Fruit fly (Drosophila melanogaster) whole organism, embryonic: ENCODE measurements around the gene CG42847.

Experiments used
- Ada2b ChIP-seq: fragments of 200-800 bp; sonication (Bioruptor generic); IDR thresholded peaks from 2 replicates; pipeline ENCODE4 v1.3.6; 2022; ENCODE audit warnings: missing biosample characterization, missing genetic modification characterization
- Adf1 ChIP-seq: fragments of 200-800 bp; sonication (Bioruptor generic); IDR thresholded peaks from 2 replicates; pipeline ENCODE4 v1.3.6; 2022; ENCODE audit warnings: missing biosample characterization, missing genetic modification characterization
- CG10209 ChIP-seq: fragments of 200-800 bp; sonication (Bioruptor generic); optimal IDR thresholded peaks from 3 replicates; lab custom pipeline; 2017; ENCODE audit warnings: missing biosample characterization, mild to moderate bottlenecking, missing genetic modification characterization, missing genetic modification reagents
- CG11696 ChIP-seq: fragments of 200-800 bp; sonication (Bioruptor generic); IDR thresholded peaks from 2 replicates; pipeline ENCODE4 v1.3.6; 2022; ENCODE audit warnings: missing biosample characterization, missing genetic modification characterization
- CG1233 ChIP-seq: fragments of 200-800 bp; sonication (Bioruptor generic); optimal IDR thresholded peaks from 4 replicates; lab custom pipeline; 2018; ENCODE audit warnings: missing biosample characterization, mild to moderate bottlenecking, missing genetic modification characterization
- CG15601 ChIP-seq: fragments of 200-800 bp; sonication (Bioruptor generic); optimal IDR thresholded peaks from 3 replicates; lab custom pipeline; 2019; ENCODE audit warnings: missing biosample characterization, mild to moderate bottlenecking, missing genetic modification characterization, moderate library complexity
- CG18764 ChIP-seq: fragments of 200-800 bp; sonication (Bioruptor generic); optimal IDR thresholded peaks from 3 replicates; lab custom pipeline; 2016; ENCODE audit warnings: missing biosample characterization, missing genetic modification characterization
- CG2199 ChIP-seq: fragments of 200-800 bp; sonication (Bioruptor generic); IDR thresholded peaks from 3 replicates; pipeline ENCODE4 v1.3.6; 2022; ENCODE audit warnings: missing biosample characterization, missing genetic modification characterization
- CG2202 ChIP-seq: fragments of 200-800 bp; sonication (Bioruptor generic); optimal IDR thresholded peaks from 2 replicates; lab custom pipeline; 2018; ENCODE audit warnings: missing biosample characterization, mild to moderate bottlenecking, missing genetic modification characterization
- CG30431 ChIP-seq: fragments of 200-800 bp; sonication (Bioruptor generic); optimal IDR thresholded peaks from 2 replicates; lab custom pipeline; 2017; ENCODE audit warnings: missing biosample characterization, missing genetic modification characterization
- CG31388 ChIP-seq: fragments of 200-800 bp; sonication (Bioruptor generic); optimal IDR thresholded peaks from 2 replicates; lab custom pipeline; 2016; ENCODE audit warnings: missing biosample characterization, missing genetic modification characterization
- CG43689 ChIP-seq: fragments of 200-800 bp; sonication (Bioruptor generic); IDR thresholded peaks from 2 replicates; pipeline ENCODE4 v1.3.6; 2022; ENCODE audit warnings: missing biosample characterization, missing genetic modification characterization
- CG7372 ChIP-seq: fragments of 200-800 bp; sonication (Bioruptor generic); IDR thresholded peaks from 2 replicates; pipeline ENCODE4 v1.3.6; 2022; ENCODE audit warnings: missing biosample characterization, missing genetic modification characterization
- CG7745 ChIP-seq: fragments of 200-800 bp; sonication (Bioruptor generic); optimal IDR thresholded peaks from 2 replicates; lab custom pipeline; 2018; ENCODE audit warnings: missing biosample characterization, mild to moderate bottlenecking, missing genetic modification characterization, moderate library complexity
- CG8359 ChIP-seq: fragments of 200-800 bp; sonication (Bioruptor generic); optimal IDR thresholded peaks from 2 replicates; lab custom pipeline; 2017; ENCODE audit warnings: missing biosample characterization, mild to moderate bottlenecking, missing genetic modification characterization, borderline replicate concordance
- CG8765 ChIP-seq: fragments of 200-800 bp; sonication (Bioruptor generic); IDR thresholded peaks from 2 replicates; pipeline ENCODE4 v1.3.6; 2022; ENCODE audit warnings: missing biosample characterization, missing genetic modification characterization
- Dek ChIP-seq: fragments of 200-800 bp; sonication (Bioruptor generic); optimal IDR thresholded peaks from 3 replicates; lab custom pipeline; 2019; ENCODE audit warnings: missing biosample characterization, mild to moderate bottlenecking, missing genetic modification characterization, moderate library complexity
- ERR ChIP-seq: fragments of 200-800 bp; sonication (Bioruptor generic); optimal IDR thresholded peaks from 2 replicates; lab custom pipeline; 2016; ENCODE audit warnings: missing biosample characterization, missing genetic modification characterization
- HLH3B ChIP-seq: fragments of 200-800 bp; sonication (Bioruptor generic); IDR thresholded peaks from 2 replicates; pipeline ENCODE4 v1.3.6; 2022; ENCODE audit warnings: missing biosample characterization, missing genetic modification characterization
- Hey ChIP-seq: fragments of 200-800 bp; sonication (Bioruptor generic); optimal IDR thresholded peaks from 3 replicates; lab custom pipeline; 2018; ENCODE audit warnings: missing biosample characterization, mild to moderate bottlenecking, missing genetic modification characterization
- HmgZ ChIP-seq: fragments of 200-800 bp; sonication (Bioruptor generic); optimal IDR thresholded peaks from 2 replicates; lab custom pipeline; 2018; ENCODE audit warnings: missing biosample characterization, mild to moderate bottlenecking, missing genetic modification characterization
- Oli ChIP-seq: fragments of 200-800 bp; sonication (Bioruptor generic); optimal IDR thresholded peaks from 2 replicates; lab custom pipeline; 2018; ENCODE audit warnings: missing biosample characterization, mild to moderate bottlenecking, missing genetic modification characterization, moderate library complexity
- Pdp1 ChIP-seq, 2 experiments: fragments of 200-800 bp; sonication (Bioruptor generic); optimal IDR thresholded peaks; 3 replicates each; lab custom pipeline; 2016; ENCODE audit warnings: missing biosample characterization in 2 of 2, missing genetic modification characterization in 2 of 2, mild to moderate bottlenecking in 1 of 2, moderate library complexity in 1 of 2
- Spps ChIP-seq: fragments of 200-800 bp; sonication (Bioruptor generic); optimal IDR thresholded peaks from 2 replicates; lab custom pipeline; 2018; ENCODE audit warnings: missing biosample characterization, mild to moderate bottlenecking, missing genetic modification characterization
- ab ChIP-seq: fragments of 200-800 bp; sonication (Bioruptor generic); optimal IDR thresholded peaks from 2 replicates; lab custom pipeline; 2016; ENCODE audit warnings: missing biosample characterization, missing genetic modification characterization
- abd-A ChIP-seq: fragments of 200-800 bp; sonication (Bioruptor generic); optimal IDR thresholded peaks from 3 replicates; lab custom pipeline; 2019; ENCODE audit warnings: missing biosample characterization, mild to moderate bottlenecking, missing genetic modification characterization, moderate library complexity
- al ChIP-seq: fragments of 200-800 bp; sonication (Bioruptor generic); IDR thresholded peaks from 2 replicates; pipeline ENCODE4 v1.3.6; 2022; ENCODE audit warnings: missing biosample characterization, missing genetic modification characterization
- ara ChIP-seq: fragments of 200-800 bp; sonication (Bioruptor generic); IDR thresholded peaks from 2 replicates; pipeline ENCODE4 v1.3.6; 2022; ENCODE audit warnings: missing biosample characterization, missing genetic modification characterization
- btn ChIP-seq: fragments of 200-800 bp; sonication (Bioruptor generic); optimal IDR thresholded peaks from 2 replicates; lab custom pipeline; 2016; ENCODE audit warnings: missing biosample characterization, missing genetic modification characterization
- cas ChIP-seq: fragments of 200-800 bp; sonication (Bioruptor generic); IDR thresholded peaks from 2 replicates; pipeline ENCODE4 v1.3.6; 2022; ENCODE audit warnings: missing biosample characterization, missing genetic modification characterization
- dysf ChIP-seq: fragments of 200-800 bp; sonication (Bioruptor generic); IDR thresholded peaks from 3 replicates; pipeline ENCODE4 v1.3.6; 2022; ENCODE audit warnings: missing biosample characterization, missing genetic modification characterization
- ems ChIP-seq: fragments of 200-800 bp; sonication (Bioruptor generic); optimal IDR thresholded peaks from 3 replicates; lab custom pipeline; 2016; ENCODE audit warnings: missing biosample characterization, missing genetic modification characterization
- exex ChIP-seq: fragments of 200-800 bp; sonication (Bioruptor generic); optimal IDR thresholded peaks from 4 replicates; lab custom pipeline; 2018; ENCODE audit warnings: missing biosample characterization, mild to moderate bottlenecking, missing genetic modification characterization, moderate library complexity
- gcm ChIP-seq: fragments of 200-800 bp; sonication (Bioruptor generic); optimal IDR thresholded peaks from 2 replicates; lab custom pipeline; 2019; ENCODE audit warnings: missing biosample characterization, mild to moderate bottlenecking, missing genetic modification characterization, moderate library complexity
- gsb ChIP-seq: fragments of 200-800 bp; sonication (Bioruptor generic); IDR thresholded peaks from 2 replicates; pipeline ENCODE4 v1.3.6; 2022; ENCODE audit warnings: missing biosample characterization, missing genetic modification characterization
- gsb-n ChIP-seq: fragments of 200-800 bp; sonication (Bioruptor generic); optimal IDR thresholded peaks from 3 replicates; lab custom pipeline; 2018; ENCODE audit warnings: missing biosample characterization, mild to moderate bottlenecking, missing genetic modification characterization
- hb ChIP-seq: fragments of 200-800 bp; sonication (Bioruptor generic); IDR thresholded peaks from 3 replicates; pipeline ENCODE4 v1.3.6; 2022; ENCODE audit warnings: missing biosample characterization, missing genetic modification characterization; ENCODE audit not compliant: partially characterized antibody
- insv ChIP-seq, 2 experiments: fragments of 200-800 bp; sonication (Bioruptor generic); optimal IDR thresholded peaks; 3 replicates each; lab custom pipeline; 2016 to 2018; ENCODE audit warnings: missing biosample characterization in 2 of 2, missing genetic modification characterization in 2 of 2
- knrl ChIP-seq: fragments of 200-800 bp; sonication (Bioruptor generic); IDR thresholded peaks from 3 replicates; pipeline ENCODE4 v1.3.6; 2022; ENCODE audit warnings: missing biosample characterization, missing genetic modification characterization; ENCODE audit not compliant: partially characterized antibody
- lab ChIP-seq: fragments of 200-800 bp; sonication (Bioruptor generic); optimal IDR thresholded peaks from 3 replicates; lab custom pipeline; 2017; ENCODE audit warnings: missing biosample characterization, missing genetic modification characterization, mild to moderate bottlenecking, moderate library complexity, missing genetic modification reagents
- p53 ChIP-seq: fragments of 200-800 bp; sonication (Bioruptor generic); optimal IDR thresholded peaks from 2 replicates; lab custom pipeline; 2016; ENCODE audit warnings: missing biosample characterization, missing genetic modification characterization
- pho ChIP-seq: fragments of 200-800 bp; sonication (Bioruptor generic); optimal IDR thresholded peaks from 2 replicates; lab custom pipeline; 2016; ENCODE audit warnings: missing biosample characterization, missing genetic modification characterization
- pros ChIP-seq: fragments of 200-800 bp; sonication (Bioruptor generic); optimal IDR thresholded peaks from 3 replicates; lab custom pipeline; 2019; ENCODE audit warnings: missing biosample characterization, mild to moderate bottlenecking, missing genetic modification characterization, moderate library complexity
- rib ChIP-seq: fragments of 200-800 bp; sonication (Bioruptor generic); IDR thresholded peaks from 2 replicates; pipeline ENCODE4 v1.3.6; 2022; ENCODE audit warnings: missing biosample characterization, missing genetic modification characterization
- schlank ChIP-seq: fragments of 200-800 bp; sonication (Bioruptor generic); optimal IDR thresholded peaks from 2 replicates; lab custom pipeline; 2018; ENCODE audit warnings: missing biosample characterization, mild to moderate bottlenecking, missing genetic modification characterization
- sr ChIP-seq: fragments of 200-800 bp; sonication (Bioruptor generic); IDR thresholded peaks from 3 replicates; pipeline ENCODE4 v1.3.6; 2022; ENCODE audit warnings: missing biosample characterization, missing genetic modification characterization
- tap ChIP-seq: fragments of 200-800 bp; optimal IDR thresholded peaks from 3 replicates; lab custom pipeline; 2019; ENCODE audit warnings: missing biosample characterization, mild to moderate bottlenecking, missing genetic modification characterization, moderate library complexity
- tio ChIP-seq: fragments of 200-800 bp; sonication (Bioruptor generic); optimal IDR thresholded peaks from 2 replicates; lab custom pipeline; 2017; ENCODE audit warnings: missing biosample characterization, missing genetic modification characterization, inconsistent platforms
- twi ChIP-seq: fragments of 200-800 bp; optimal IDR thresholded peaks from 2 replicates; lab custom pipeline; 2019; ENCODE audit warnings: missing biosample characterization, mild to moderate bottlenecking, missing genetic modification characterization, moderate library complexity
- yki ChIP-seq: fragments of >200 bp; optimal IDR thresholded peaks from 3 replicates; lab custom pipeline; 2018

The CG42847 gene

dm6 chr2L:9449257-9449972 lies 21.7 kb downstream of the CG42847 start (continued):
- peak; percentile 86 for TF ChIP-seq CG11696 (GFP tag; lab: Robert Waterston, UW)
- TF ChIP-seq exex: peak; percentile 72
- peak; percentile 82; the same call in 2 of the 3 replicates for TF ChIP-seq CG2199
- peak; percentile 95 for TF ChIP-seq CG1233
- peak; percentile 93 for TF ChIP-seq tio
- peak; percentile 95 for TF ChIP-seq Dek (tag; lab: Kevin White, UChicago)
- TF ChIP-seq yki (lab: Kevin White, UChicago): peak; percentile 50
- TF ChIP-seq CG31388 (GFP tag; lab: Kevin White, UChicago): peak; percentile 75
- peak; percentile 87 for TF ChIP-seq schlank (tag; lab: Kevin White, UChicago)
- TF ChIP-seq btn: peak; percentile 26
- peak; percentile 94 for TF ChIP-seq al (GFP tag; lab: Robert Waterston, UW)
- TF ChIP-seq pho (GFP tag; lab: Kevin White, UChicago): peak; percentile 72
- peak; percentile 96 for TF ChIP-seq Oli (tag; lab: Kevin White, UChicago)
- TF ChIP-seq knrl: no peak
- TF ChIP-seq p53 (GFP tag; lab: Kevin White, UChicago): no peak
- TF ChIP-seq CG7372 (GFP tag; lab: Robert Waterston, UW): peak; percentile 96
- TF ChIP-seq ara: peak; percentile 95
- TF ChIP-seq Pdp1 (GFP tag; optimal IDR thresholded peaks at IDR 0.05; lab: Kevin White, UChicago): peak; percentile 70 to 91
- peak; percentile 82 for TF ChIP-seq cas (GFP tag; lab: Robert Waterston, UW)
- peak; percentile 85 for TF ChIP-seq Ada2b (GFP tag; lab: Robert Waterston, UW)
- TF ChIP-seq Hey (tag; lab: Kevin White, UChicago): peak; percentile 72
- peak; percentile 96 for TF ChIP-seq pros
- TF ChIP-seq HLH3B (GFP tag; lab: Robert Waterston, UW): peak; percentile 93
- TF ChIP-seq dysf (GFP tag; lab: Robert Waterston, UW): peak; percentile 98
- peak; percentile 96 for TF ChIP-seq lab (GFP tag; lab: Kevin White, UChicago)
- TF ChIP-seq CG43689 (GFP tag; lab: Robert Waterston, UW): peak; percentile 86
- TF ChIP-seq CG2202: peak; percentile 97
- TF ChIP-seq tap: peak; percentile 90
- TF ChIP-seq twi: peak; percentile 95
- peak; percentile 95 for TF ChIP-seq CG8765
- TF ChIP-seq CG10209 (GFP tag; lab: Kevin White, UChicago): peak; percentile 98
- TF ChIP-seq ems: peak; percentile 88
- TF ChIP-seq CG15601: peak; percentile 94
- TF ChIP-seq hb (GFP tag; lab: Robert Waterston, UW): no peak
- peak; percentile 84 for TF ChIP-seq CG18764 (GFP tag; lab: Kevin White, UChicago)
- peak; percentile 87 for TF ChIP-seq gsb
- TF ChIP-seq insv (GFP tag; optimal IDR thresholded peaks at IDR 0.05; lab: Kevin White, UChicago): peak in 1 of 2 experiments; percentile 79
- TF ChIP-seq ab (GFP tag; lab: Kevin White, UChicago): peak; percentile 61
- peak; percentile 78 for TF ChIP-seq Adf1 (GFP tag; lab: Robert Waterston, UW)
- TF ChIP-seq HmgZ (tag; lab: Kevin White, UChicago): peak; percentile 94
- peak; percentile 95 for TF ChIP-seq gcm
- TF ChIP-seq sr (GFP tag; lab: Robert Waterston, UW): peak; percentile 36; the same call in 2 of the 3 replicates
- TF ChIP-seq rib (GFP tag; lab: Robert Waterston, UW): peak; percentile 85
- peak; percentile 96 for TF ChIP-seq CG30431 (GFP tag; lab: Kevin White, UChicago)
- TF ChIP-seq gsb-n (tag; lab: Kevin White, UChicago): peak; percentile 94
- peak; percentile 92 for TF ChIP-seq Spps (tag; lab: Kevin White, UChicago)
- TF ChIP-seq CG8359: peak; percentile 79
- TF ChIP-seq abd-A: peak; percentile 83
- peak; percentile 89 for TF ChIP-seq CG7745 (tag; lab: Kevin White, UChicago)
- peak; percentile 45 for TF ChIP-seq ERR
